Worm (Caenorhabditis elegans) whole organism, mixed stage, embryonic: Measurements from ENCODE around the gene str-37.

Experiments
- ceh-83 ChIP-seq: fragments of 200-800 bp; sonication (Bioruptor generic); optimal IDR thresholded peaks from 2 replicates; lab custom pipeline; 2018; ENCODE audit warnings: mild to moderate bottlenecking, missing genetic modification characterization, missing compliant biosample characterization
- drap-1 ChIP-seq: fragments of 200-800 bp; sonication (Bioruptor generic); optimal IDR thresholded peaks from 3 replicates; lab custom pipeline; 2018; ENCODE audit warnings: mild to moderate bottlenecking, missing genetic modification characterization, missing compliant biosample characterization
- elt-3 ChIP-seq: fragments of 150-350 bp; optimal IDR thresholded peaks from 2 replicates; lab custom pipeline; 2014; ENCODE audit warnings: missing biosample characterization, missing genetic modification characterization
- lin-13 ChIP-seq: fragments of 150-350 bp; optimal IDR thresholded peaks from 2 replicates; lab custom pipeline; 2014; ENCODE audit warnings: missing biosample characterization, missing genetic modification characterization
- lsy-2 ChIP-seq: fragments of 150-350 bp; optimal IDR thresholded peaks from 2 replicates; lab custom pipeline; 2014; ENCODE audit warnings: missing biosample characterization, missing genetic modification characterization
- nhr-12 ChIP-seq: fragments of 150-350 bp; optimal IDR thresholded peaks from 2 replicates; lab custom pipeline; 2014; ENCODE audit warnings: missing biosample characterization, missing genetic modification characterization
- nhr-76 ChIP-seq: sonication (generic microtip); optimal IDR thresholded peaks from 2 replicates; lab custom pipeline; 2017; ENCODE audit warnings: missing biosample characterization, missing genetic modification characterization
- unc-62 ChIP-seq: fragments of 150-350 bp; optimal IDR thresholded peaks from 2 replicates; lab custom pipeline; 2014; ENCODE audit warnings: missing biosample characterization, missing genetic modification reagents, missing genetic modification characterization
- ztf-11 ChIP-seq: fragments of 150-350 bp; optimal IDR thresholded peaks from 2 replicates; lab custom pipeline; 2014; ENCODE audit warnings: missing biosample characterization, missing genetic modification characterization

DNA sequence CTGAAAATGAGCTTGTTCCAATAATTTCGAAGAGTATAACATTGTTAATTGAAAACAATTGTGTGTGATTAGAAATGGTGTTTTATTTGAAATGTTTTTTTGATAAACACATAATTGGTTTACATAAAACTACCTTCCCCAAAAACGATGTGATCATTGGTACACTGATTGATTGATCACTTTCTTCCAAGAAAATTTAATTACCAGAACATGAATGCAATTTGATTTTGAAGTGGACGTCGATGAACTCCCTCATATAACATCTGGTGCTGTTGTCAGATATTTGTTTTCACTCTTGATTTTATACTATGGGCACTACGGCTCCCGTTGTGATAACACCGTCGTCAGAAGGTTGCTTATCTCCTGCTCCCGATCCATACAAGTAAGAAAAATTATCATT, 6.9 kb upstream of the str-37 start, which contains the start of gene srh-15:
- TF ChIP-seq elt-3 (tag; lab: Kevin White, UChicago) (no peak), drap-1 (GFP tag; lab: Kevin White, UChicago) (no peak), lin-13 (no peak), nhr-76 (no peak), unc-62 (GFP tag; lab: Kevin White, UChicago) (no peak), lsy-2 (no peak), nhr-12 (no peak), ztf-11 (tag; lab: Kevin White, UChicago) (no peak), ceh-83 (GFP tag; lab: Kevin White, UChicago) (no peak)
